Worm (Caenorhabditis elegans) whole organism, L1 larva: ENCODE results near the gene F52H2.1.
A peak's percentile ranks its signal among the peaks of the same experiment; 100 is the strongest.

ENCODE experiments used
- C04F5.9 ChIP-seq: sonication (generic microtip); optimal IDR thresholded peaks from 2 replicates; lab custom pipeline; 2016; ENCODE audit warnings: missing genetic modification characterization, missing compliant biosample characterization
- C16A3.4 ChIP-seq: fragments of 150-350 bp; optimal IDR thresholded peaks from 2 replicates; lab custom pipeline; 2014; ENCODE audit warnings: missing biosample characterization, missing genetic modification characterization
- C34B4.2 ChIP-seq: sonication (generic microtip); optimal IDR thresholded peaks from 2 replicates; lab custom pipeline; 2017; ENCODE audit warnings: mild to moderate bottlenecking, missing genetic modification characterization, missing compliant biosample characterization
- F16B12.6 ChIP-seq: fragments of 150-350 bp; optimal IDR thresholded peaks from 2 replicates; lab custom pipeline; 2014; ENCODE audit warnings: missing biosample characterization, missing genetic modification characterization
- Y116A8C.19 ChIP-seq: sonication (generic microtip); optimal IDR thresholded peaks from 2 replicates; lab custom pipeline; 2016; ENCODE audit warnings: missing compliant biosample characterization, missing genetic modification characterization, borderline replicate concordance
- alr-1 ChIP-seq: fragments of 200-800 bp; sonication (Bioruptor generic); optimal IDR thresholded peaks from 2 replicates; lab custom pipeline; 2018; ENCODE audit warnings: borderline replicate concordance, mild to moderate bottlenecking, missing genetic modification characterization, missing compliant biosample characterization
- aly-2 ChIP-seq: fragments of 150-350 bp; optimal IDR thresholded peaks from 2 replicates; lab custom pipeline; 2014; ENCODE audit warnings: missing biosample characterization, missing genetic modification characterization
- ceh-63 ChIP-seq: fragments of 200-800 bp; sonication (Bioruptor generic); optimal IDR thresholded peaks from 2 replicates; lab custom pipeline; 2018; ENCODE audit warnings: mild to moderate bottlenecking, missing genetic modification characterization, missing compliant biosample characterization
- ceh-82 ChIP-seq, 3 experiments: fragments of 150-350 bp in 1 of 3; sonication (generic microtip) in 2 of 3; optimal IDR thresholded peaks; 2 replicates each; lab custom pipeline; 2014 to 2017; ENCODE audit warnings: missing biosample characterization in 3 of 3, missing genetic modification characterization in 3 of 3
- ceh-88 ChIP-seq: fragments of 200-800 bp; sonication (Bioruptor generic); IDR thresholded peaks from 2 replicates; pipeline ENCODE4 v1.3.6; 2022; ENCODE audit warnings: missing genetic modification characterization, missing compliant biosample characterization
- ces-1 ChIP-seq: fragments of 150-350 bp; optimal IDR thresholded peaks from 2 replicates; lab custom pipeline; 2014; ENCODE audit warnings: missing biosample characterization, missing genetic modification reagents, missing genetic modification characterization
- dpl-1 ChIP-seq, 3 experiments: fragments of 150-350 bp in 2 of 3; sonication (generic microtip) in 1 of 3; optimal IDR thresholded peaks; 2 replicates each; lab custom pipeline; 2014 to 2017; ENCODE audit warnings: missing biosample characterization in 3 of 3, missing genetic modification characterization in 3 of 3, missing genetic modification reagents in 3 of 3
- efl-1 ChIP-seq, 4 experiments: fragments of 150-350 bp; optimal IDR thresholded peaks in 3 of 4; peaks in 1 of 4; 1 replicate in 1 of 4; 2 replicates in 3 of 4; lab custom pipeline; 2014; ENCODE audit warnings: missing biosample characterization in 2 of 4, missing genetic modification characterization in 2 of 4, missing genetic modification reagents in 2 of 4
- efl-3 ChIP-seq: fragments of 200-800 bp; sonication (Bioruptor generic); optimal IDR thresholded peaks from 2 replicates; lab custom pipeline; 2018; ENCODE audit warnings: mild to moderate bottlenecking, missing genetic modification characterization, missing compliant biosample characterization
- egl-27 ChIP-seq, 2 experiments: fragments of 150-350 bp in 1 of 2; sonication (generic microtip); optimal IDR thresholded peaks; 3 replicates each; lab custom pipeline; 2017 to 2018; ENCODE audit warnings: missing biosample characterization in 2 of 2, missing genetic modification characterization in 2 of 2, missing genetic modification reagents in 2 of 2
- elt-2 ChIP-seq: sonication (generic microtip); optimal IDR thresholded peaks from 2 replicates; lab custom pipeline; 2016; ENCODE audit warnings: missing genetic modification characterization, mild to moderate bottlenecking, inconsistent platforms, missing compliant biosample characterization, missing genetic modification reagents
- elt-3 ChIP-seq, 6 experiments: fragments of 150-350 bp in 1 of 6; sonication (generic microtip); optimal IDR thresholded peaks; 2 replicates each; lab custom pipeline; 2017 to 2018; ENCODE audit warnings: missing biosample characterization in 6 of 6, missing genetic modification characterization in 6 of 6, inconsistent platforms in 1 of 6
- ets-5 ChIP-seq: fragments of 200-800 bp; sonication (Bioruptor generic); IDR thresholded peaks from 2 replicates; pipeline ENCODE4 v1.3.6; 2022; ENCODE audit warnings: missing genetic modification characterization, missing compliant biosample characterization
- fkh-10 ChIP-seq: sonication (generic microtip); optimal IDR thresholded peaks from 2 replicates; lab custom pipeline; 2017; ENCODE audit warnings: missing biosample characterization, missing genetic modification reagents, missing genetic modification characterization
- fos-1 ChIP-seq: fragments of 150-350 bp; optimal IDR thresholded peaks from 2 replicates; lab custom pipeline; 2014; ENCODE audit warnings: missing biosample characterization, missing genetic modification characterization
- hlh-17 ChIP-seq: fragments of 200-800 bp; sonication (Bioruptor generic); optimal IDR thresholded peaks from 2 replicates; lab custom pipeline; 2018; ENCODE audit warnings: missing genetic modification characterization, mild to moderate bottlenecking, missing compliant biosample characterization, moderate library complexity, borderline replicate concordance
- hpl-2 ChIP-seq: fragments of 150-350 bp; optimal IDR thresholded peaks from 2 replicates; lab custom pipeline; 2014; ENCODE audit warnings: missing biosample characterization, missing genetic modification reagents, missing genetic modification characterization
- irx-1 ChIP-seq: sonication (generic microtip); optimal IDR thresholded peaks from 2 replicates; lab custom pipeline; 2016; ENCODE audit warnings: missing genetic modification characterization, missing compliant biosample characterization
- isw-1 ChIP-seq: fragments of 200-800 bp; sonication (Bioruptor generic); IDR thresholded peaks from 2 replicates; pipeline ENCODE4 v1.3.6; 2022; ENCODE audit warnings: missing genetic modification characterization, missing compliant biosample characterization
- jun-1 ChIP-seq: fragments of 150-350 bp; optimal IDR thresholded peaks from 2 replicates; lab custom pipeline; 2014; ENCODE audit warnings: missing biosample characterization, missing genetic modification reagents, missing genetic modification characterization
- lin-15B ChIP-seq: fragments of 150-350 bp; sonication (generic microtip); optimal IDR thresholded peaks from 3 replicates; lab custom pipeline; 2014; ENCODE audit warnings: missing biosample characterization, missing genetic modification characterization
- lin-35 ChIP-seq, 2 experiments: fragments of 150-350 bp; optimal IDR thresholded peaks; 2 replicates each; lab custom pipeline; 2014; ENCODE audit warnings: missing biosample characterization in 2 of 2, missing genetic modification characterization in 2 of 2, missing genetic modification reagents in 2 of 2
- lin-39 ChIP-seq: fragments of 150-350 bp; optimal IDR thresholded peaks from 2 replicates; lab custom pipeline; 2014; ENCODE audit warnings: missing biosample characterization, missing genetic modification reagents, missing genetic modification characterization
- lir-3 ChIP-seq: sonication (generic microtip); optimal IDR thresholded peaks from 2 replicates; lab custom pipeline; 2016; ENCODE audit warnings: mild to moderate bottlenecking, missing genetic modification characterization, moderate library complexity, missing compliant biosample characterization; ENCODE audit not compliant: poor library complexity
- lsy-2 ChIP-seq, 2 experiments: fragments of 150-350 bp; optimal IDR thresholded peaks; 2 replicates each; lab custom pipeline; 2014; ENCODE audit warnings: missing biosample characterization in 2 of 2, missing genetic modification characterization in 2 of 2
- mab-9 ChIP-seq: fragments of 200-800 bp; sonication (Bioruptor generic); IDR thresholded peaks from 2 replicates; pipeline ENCODE4 v1.3.6; 2022; ENCODE audit warnings: missing genetic modification reagents, missing genetic modification characterization, missing compliant biosample characterization
- mdl-1 ChIP-seq, 2 experiments: fragments of 150-350 bp; optimal IDR thresholded peaks; 2 replicates each; lab custom pipeline; 2014 to 2017; ENCODE audit warnings: missing biosample characterization in 2 of 2, missing genetic modification characterization in 2 of 2, inconsistent platforms in 1 of 2
- nhr-20 ChIP-seq: sonication (generic microtip); optimal IDR thresholded peaks from 2 replicates; lab custom pipeline; 2016; ENCODE audit warnings: mild to moderate bottlenecking, missing genetic modification characterization, missing compliant biosample characterization
- nhr-237 ChIP-seq: fragments of 150-350 bp; optimal IDR thresholded peaks from 2 replicates; lab custom pipeline; 2014; ENCODE audit warnings: missing biosample characterization, missing genetic modification characterization
- nhr-28 ChIP-seq: fragments of 150-350 bp; optimal IDR thresholded peaks from 2 replicates; lab custom pipeline; 2014; ENCODE audit warnings: missing biosample characterization, missing genetic modification characterization
- nhr-76 ChIP-seq: sonication (generic microtip); optimal IDR thresholded peaks from 2 replicates; lab custom pipeline; 2017; ENCODE audit warnings: missing biosample characterization, missing genetic modification characterization
- nhr-77 ChIP-seq: fragments of 150-350 bp; optimal IDR thresholded peaks from 2 replicates; lab custom pipeline; 2014; ENCODE audit warnings: missing biosample characterization, missing genetic modification characterization
- nhr-90 ChIP-seq: sonication (generic microtip); optimal IDR thresholded peaks from 2 replicates; lab custom pipeline; 2016; ENCODE audit warnings: mild to moderate bottlenecking, missing genetic modification characterization, missing compliant biosample characterization; ENCODE audit not compliant: poor library complexity
- pag-3 ChIP-seq: sonication (generic microtip); optimal IDR thresholded peaks from 2 replicates; lab custom pipeline; 2017; ENCODE audit warnings: missing genetic modification characterization, mild to moderate bottlenecking, missing compliant biosample characterization, antibody characterized with exemption, borderline replicate concordance; ENCODE audit not compliant: insufficient read depth
- pax-3 ChIP-seq: fragments of 200-800 bp; sonication (Bioruptor generic); optimal IDR thresholded peaks from 2 replicates; lab custom pipeline; 2018; ENCODE audit warnings: mild to moderate bottlenecking, missing genetic modification characterization, moderate library complexity, missing compliant biosample characterization
- pqm-1 ChIP-seq: sonication (generic microtip); optimal IDR thresholded peaks from 3 replicates; lab custom pipeline; 2017; ENCODE audit warnings: missing biosample characterization, missing genetic modification characterization
- rnt-1 ChIP-seq: sonication (generic microtip); optimal IDR thresholded peaks from 2 replicates; lab custom pipeline; 2016; ENCODE audit warnings: mild to moderate bottlenecking, missing genetic modification characterization, moderate library complexity, missing compliant biosample characterization
- snpc-4 ChIP-seq: fragments of 150-350 bp; optimal IDR thresholded peaks from 2 replicates; lab custom pipeline; 2014; ENCODE audit warnings: missing biosample characterization, missing genetic modification characterization
- sox-4 ChIP-seq: sonication (generic microtip); optimal IDR thresholded peaks from 2 replicates; lab custom pipeline; 2016; ENCODE audit warnings: missing genetic modification characterization, missing compliant biosample characterization
- sptf-1 ChIP-seq: fragments of 150-350 bp; optimal IDR thresholded peaks from 2 replicates; lab custom pipeline; 2014; ENCODE audit warnings: missing biosample characterization, missing genetic modification characterization
- swsn-7 ChIP-seq: sonication (generic microtip); optimal IDR thresholded peaks from 2 replicates; lab custom pipeline; 2016; ENCODE audit warnings: missing genetic modification characterization, missing compliant biosample characterization
- unc-30 ChIP-seq: sonication (generic microtip); optimal IDR thresholded peaks from 2 replicates; lab custom pipeline; 2017; ENCODE audit warnings: missing biosample characterization, missing genetic modification characterization
- unc-62 ChIP-seq: fragments of 150-350 bp; optimal IDR thresholded peaks from 2 replicates; lab custom pipeline; 2014; ENCODE audit warnings: missing biosample characterization, missing genetic modification reagents, missing genetic modification characterization
- unc-86 ChIP-seq: sonication (generic microtip); optimal IDR thresholded peaks from 2 replicates; lab custom pipeline; 2016; ENCODE audit warnings: missing genetic modification characterization, missing compliant biosample characterization
- unc-98 ChIP-seq: fragments of 200-800 bp; sonication (Bioruptor generic); IDR thresholded peaks from 2 replicates; pipeline ENCODE4 v1.3.6; 2022; ENCODE audit warnings: missing genetic modification characterization, missing compliant biosample characterization
- zag-1 ChIP-seq: fragments of 150-350 bp; optimal IDR thresholded peaks from 2 replicates; lab custom pipeline; 2014; ENCODE audit warnings: missing biosample characterization, missing genetic modification characterization
- ztf-4 ChIP-seq: fragments of 150-350 bp; optimal IDR thresholded peaks from 2 replicates; lab custom pipeline; 2014; ENCODE audit warnings: missing biosample characterization, missing genetic modification characterization

Gene F52H2.1

DNA sequence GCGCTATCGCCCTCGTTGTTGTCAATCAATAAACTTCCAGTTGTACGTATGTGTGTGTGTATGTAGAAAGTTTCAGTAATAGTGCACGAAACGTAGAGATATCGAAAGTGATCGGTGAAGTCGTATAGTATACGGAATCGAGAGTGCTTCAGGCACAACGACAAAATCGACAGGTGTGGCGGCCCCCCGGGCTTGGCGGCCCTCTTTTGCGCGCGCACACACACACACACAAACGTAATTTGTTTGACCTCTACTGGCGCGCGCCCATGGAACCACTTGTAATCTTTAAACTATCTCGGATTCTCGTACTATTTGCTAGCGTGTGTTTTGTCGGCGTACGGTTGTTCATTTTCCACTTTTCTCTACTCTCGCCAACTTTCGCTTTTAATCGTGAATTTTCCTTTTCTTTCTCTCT is 18.7 kb downstream of the F52H2.1 start (continued):
- TF ChIP-seq rnt-1 (tag; lab: Kevin White, UChicago) (peak; percentile 70), pag-3 (tag; lab: Kevin White, UChicago) (no peak), pax-3 (tag; lab: Kevin White, UChicago) (no peak), dpl-1 (GFP tag; optimal IDR thresholded peaks at IDR 0.05; lab: Kevin White, UChicago) (peak; percentile 30 to 42 (median 38)), elt-3 (tag; optimal IDR thresholded peaks at IDR 0.05; lab: Kevin White, UChicago) (peak in 2 of 6 experiments; percentile 44), ceh-63 (GFP tag; lab: Kevin White, UChicago) (no peak), fos-1 (tag; lab: Kevin White, UChicago) (no peak), C34B4.2 (tag; lab: Kevin White, UChicago) (no peak), F16B12.6 (tag; lab: Kevin White, UChicago) (no peak), mab-9 (GFP tag; lab: Robert Waterston, UW) (no peak), hlh-17 (GFP tag; lab: Kevin White, UChicago) (no peak), nhr-77 (tag; lab: Kevin White, UChicago) (peak; percentile 81), ceh-82 (tag; optimal IDR thresholded peaks at IDR 0.05; lab: Kevin White, UChicago) (peak; percentile 13 to 21 (median 20)), lsy-2 (tag; optimal IDR thresholded peaks at IDR 0.05; lab: Kevin White, UChicago) (peak; percentile 28 to 55), swsn-7 (tag; lab: Kevin White, UChicago) (peak; percentile 73), lin-39 (tag; lab: Kevin White, UChicago) (no peak), isw-1 (GFP tag; lab: Robert Waterston, UW) (no peak; the same call in 1 of the 2 replicates), mdl-1 (tag; optimal IDR thresholded peaks at IDR 0.05; lab: Kevin White, UChicago) (peak in 1 of 2 experiments; percentile 54), irx-1 (tag; lab: Kevin White, UChicago) (peak; percentile 47), zag-1 (tag; lab: Kevin White, UChicago) (no peak), unc-86 (no peak), Y116A8C.19 (tag; lab: Kevin White, UChicago) (no peak), pqm-1 (no peak), unc-30 (tag; lab: Kevin White, UChicago) (no peak), ztf-4 (tag; lab: Kevin White, UChicago) (peak; percentile 40), nhr-90 (peak; percentile 56), ces-1 (no peak), fkh-10 (no peak), hpl-2 (no peak), aly-2 (tag; lab: Kevin White, UChicago) (no peak), nhr-237 (tag; lab: Kevin White, UChicago) (no peak), unc-98 (no peak), alr-1 (tag; lab: Kevin White, UChicago) (no peak), C04F5.9 (tag; lab: Kevin White, UChicago) (no peak), unc-62 (GFP tag; lab: Kevin White, UChicago) (no peak), lir-3 (tag; lab: Kevin White, UChicago) (no peak), snpc-4 (tag; lab: Kevin White, UChicago) (no peak), C16A3.4 (tag; lab: Kevin White, UChicago) (peak; percentile 48), efl-1 (optimal IDR thresholded peaks at IDR 0.05; lab: Kevin White, UChicago) (peak; percentile 8 to 41), efl-1 (GFP tag; optimal IDR thresholded peaks at IDR 0.05 in 1 of 2; lab: Kevin White, UChicago) (peak in 1 of 2 experiments; percentile 28), sox-4 (tag; lab: Kevin White, UChicago) (no peak), nhr-76 (no peak), lin-35 (GFP tag; optimal IDR thresholded peaks at IDR 0.05; lab: Kevin White, UChicago) (peak; percentile 54 to 61), ceh-88 (GFP tag; lab: Robert Waterston, UW) (no peak), egl-27 (tag; optimal IDR thresholded peaks at IDR 0.05; lab: Kevin White, UChicago) (peak in 1 of 2 experiments; percentile 13), sptf-1 (tag; lab: Kevin White, UChicago) (no peak), nhr-28 (no peak), elt-2 (tag; lab: Kevin White, UChicago) (no peak), jun-1 (tag; lab: Kevin White, UChicago) (peak; percentile 42), nhr-20 (peak; percentile 88), efl-3 (GFP tag; lab: Kevin White, UChicago) (no peak), lin-15B (tag; lab: Kevin White, UChicago) (no peak), ets-5 (GFP tag; lab: Robert Waterston, UW) (no peak)
